Worm (Caenorhabditis elegans) whole organism, mixed stage, embryonic: ENCODE data around the gene T05C7.7.
A peak's percentile ranks its signal among the peaks of the same experiment; 100 is the strongest.
"Not testable (repeated sequence)": the region's sequence is repeated elsewhere in the genome, so short reads cannot be mapped to it uniquely, and the experiment has no call there.

Experiments used
- bed-3 ChIP-seq: fragments of 200-800 bp; sonication (Bioruptor generic); optimal IDR thresholded peaks from 3 replicates; lab custom pipeline; 2018; ENCODE audit warnings: mild to moderate bottlenecking, missing genetic modification characterization, moderate library complexity, missing compliant biosample characterization
- ceh-43 ChIP-seq: fragments of 200-800 bp; sonication (Bioruptor generic); optimal IDR thresholded peaks from 2 replicates; lab custom pipeline; 2018; ENCODE audit warnings: mild to moderate bottlenecking, missing genetic modification characterization, moderate library complexity, missing compliant biosample characterization
- ceh-83 ChIP-seq: fragments of 200-800 bp; sonication (Bioruptor generic); optimal IDR thresholded peaks from 2 replicates; lab custom pipeline; 2018; ENCODE audit warnings: mild to moderate bottlenecking, missing genetic modification characterization, missing compliant biosample characterization
- ces-1 ChIP-seq: fragments of 150-350 bp; optimal IDR thresholded peaks from 2 replicates; lab custom pipeline; 2014; ENCODE audit warnings: missing biosample characterization, missing genetic modification reagents, missing genetic modification characterization
- drap-1 ChIP-seq: fragments of 200-800 bp; sonication (Bioruptor generic); optimal IDR thresholded peaks from 3 replicates; lab custom pipeline; 2018; ENCODE audit warnings: mild to moderate bottlenecking, missing genetic modification characterization, missing compliant biosample characterization
- elt-1 ChIP-seq: sonication (generic microtip); optimal IDR thresholded peaks from 2 replicates; lab custom pipeline; 2017; ENCODE audit warnings: missing genetic modification characterization, mild to moderate bottlenecking, missing compliant biosample characterization, antibody characterized with exemption, moderate library complexity, borderline replicate concordance; ENCODE audit not compliant: insufficient read depth
- ham-2 ChIP-seq: fragments of 200-800 bp; sonication (Bioruptor generic); optimal IDR thresholded peaks from 2 replicates; lab custom pipeline; 2018; ENCODE audit warnings: mild to moderate bottlenecking, missing genetic modification characterization, missing compliant biosample characterization
- lin-13 ChIP-seq: fragments of 150-350 bp; optimal IDR thresholded peaks from 2 replicates; lab custom pipeline; 2014; ENCODE audit warnings: missing biosample characterization, missing genetic modification characterization
- lin-32 ChIP-seq: fragments of 200-800 bp; sonication (Bioruptor generic); optimal IDR thresholded peaks from 2 replicates; lab custom pipeline; 2018; ENCODE audit warnings: mild to moderate bottlenecking, missing genetic modification characterization, missing compliant biosample characterization
- nhr-12 ChIP-seq: fragments of 150-350 bp; optimal IDR thresholded peaks from 2 replicates; lab custom pipeline; 2014; ENCODE audit warnings: missing biosample characterization, missing genetic modification characterization
- nhr-2 ChIP-seq: fragments of 150-350 bp; optimal IDR thresholded peaks from 2 replicates; lab custom pipeline; 2014; ENCODE audit warnings: missing biosample characterization, missing genetic modification characterization
- nhr-76 ChIP-seq: sonication (generic microtip); optimal IDR thresholded peaks from 2 replicates; lab custom pipeline; 2017; ENCODE audit warnings: missing biosample characterization, missing genetic modification characterization
- pha-4 ChIP-seq: fragments of 150-350 bp; optimal IDR thresholded peaks from 2 replicates; lab custom pipeline; 2018; ENCODE audit warnings: missing biosample characterization, missing genetic modification reagents, missing genetic modification characterization
- sem-2 ChIP-seq: fragments of 200-800 bp; sonication (Bioruptor generic); optimal IDR thresholded peaks from 2 replicates; lab custom pipeline; 2018; ENCODE audit warnings: mild to moderate bottlenecking, missing genetic modification characterization, missing compliant biosample characterization
- sptf-1 ChIP-seq: sonication (generic microtip); optimal IDR thresholded peaks from 2 replicates; lab custom pipeline; 2017; ENCODE audit warnings: mild to moderate bottlenecking, missing genetic modification characterization, moderate library complexity, missing compliant biosample characterization
- tbx-8 ChIP-seq: fragments of 200-800 bp; sonication (Bioruptor generic); optimal IDR thresholded peaks from 2 replicates; lab custom pipeline; 2018; ENCODE audit warnings: mild to moderate bottlenecking, missing genetic modification characterization, moderate library complexity, missing compliant biosample characterization
- unc-120 ChIP-seq: sonication (generic microtip); optimal IDR thresholded peaks from 2 replicates; lab custom pipeline; 2017; ENCODE audit warnings: missing genetic modification characterization, missing compliant biosample characterization; ENCODE audit not compliant: poor library complexity, severe bottlenecking
- unc-39 ChIP-seq: fragments of 150-350 bp; optimal IDR thresholded peaks from 2 replicates; lab custom pipeline; 2014; ENCODE audit warnings: missing biosample characterization, missing genetic modification characterization
- zip-8 ChIP-seq: fragments of 150-350 bp; optimal IDR thresholded peaks from 2 replicates; lab custom pipeline; 2014; ENCODE audit warnings: missing biosample characterization, missing genetic modification characterization
- ztf-11 ChIP-seq: fragments of 150-350 bp; optimal IDR thresholded peaks from 2 replicates; lab custom pipeline; 2014; ENCODE audit warnings: missing biosample characterization, missing genetic modification characterization

T05C7.7 gene

ce11 chrIV:97681-98080, 36.1 kb downstream of the T05C7.7 start:
- TF ChIP-seq ces-1 (GFP tag; lab: Kevin White, UChicago) (peak; percentile 63), nhr-12 (tag; lab: Kevin White, UChicago) (no peak)

ce11 chrIV:102848-103247, 41.3 kb downstream of the T05C7.7 start:
- TF ChIP-seq nhr-2 = peak; percentile 18
- peak; percentile 45 for TF ChIP-seq zip-8 (tag; lab: Kevin White, UChicago)
- no peak for TF ChIP-seq drap-1 (GFP tag; lab: Kevin White, UChicago)

- TF ChIP-seq lin-13 (tag; lab: Kevin White, UChicago) = no peak
- TF ChIP-seq sptf-1 (tag; lab: Kevin White, UChicago) = no peak
- no peak for TF ChIP-seq ztf-11
- no peak for TF ChIP-seq tbx-8
- no peak for TF ChIP-seq nhr-76 (tag; lab: Kevin White, UChicago)
- no peak for TF ChIP-seq pha-4 (tag; lab: Kevin White, UChicago)
- TF ChIP-seq elt-1 (tag; lab: Kevin White, UChicago) = no peak
- no peak for TF ChIP-seq ces-1 (GFP tag; lab: Kevin White, UChicago)
- TF ChIP-seq sem-2 (GFP tag; lab: Kevin White, UChicago) = no peak
- TF ChIP-seq ham-2 (GFP tag; lab: Kevin White, UChicago) = no peak
- TF ChIP-seq unc-120 = no peak
- no peak for TF ChIP-seq bed-3 (GFP tag; lab: Kevin White, UChicago)
- TF ChIP-seq ceh-83 (GFP tag; lab: Kevin White, UChicago) = no peak
- no peak for TF ChIP-seq unc-39 (tag; lab: Kevin White, UChicago)
- TF ChIP-seq lin-32 (GFP tag; lab: Kevin White, UChicago) = no peak
- no peak for TF ChIP-seq ceh-43
- no peak for TF ChIP-seq nhr-12 (tag; lab: Kevin White, UChicago)
Measured at ce11 chrIV:109307-109706, 47.8 kb downstream of the T05C7.7 start, which contains the start of gene B0545.4. Gene B0545.4, minus strand, starts transcription at chrIV:109407.

ce11 chrIV:111377-111776, 49.8 kb downstream of the T05C7.7 start, which contains the start of gene F29C4.4:
Gene F29C4.4, plus strand, starts transcription at chrIV:111677.
- TF ChIP-seq lin-13, zip-8, sptf-1 (tag; lab: Kevin White, UChicago): not testable (repeated sequence)
